Worm (Caenorhabditis elegans) whole organism, L4 larva: ENCODE data around the gene nhr-5.

Source experiments
- F26F4.8 ChIP-seq: fragments of 200-800 bp; sonication (Bioruptor generic); conservative IDR thresholded peaks from 2 replicates; pipeline ENCODE4 v1.3.6; 2022; ENCODE audit warnings: missing genetic modification characterization, missing compliant biosample characterization
- Y105C5A.15 ChIP-seq: fragments of 200-800 bp; sonication (Bioruptor generic); IDR thresholded peaks from 2 replicates; pipeline ENCODE4 v1.3.6; 2022; ENCODE audit warnings: missing genetic modification characterization, missing compliant biosample characterization
- ZK546.5 ChIP-seq, 2 experiments: sonication (generic microtip); optimal IDR thresholded peaks; 2 replicates each; lab custom pipeline; 2017; ENCODE audit warnings: missing biosample characterization in 2 of 2, missing genetic modification characterization in 2 of 2
- aha-1 ChIP-seq: fragments of 150-350 bp; peaks from one replicate; lab custom pipeline; 2014; ENCODE audit warnings: missing biosample characterization, missing genetic modification characterization
- ama-1 ChIP-seq: fragments of 150-350 bp; optimal IDR thresholded peaks from 2 replicates; lab custom pipeline; 2014; ENCODE audit warnings: inconsistent platforms, mixed read lengths
- arid-1 ChIP-seq: fragments of 200-800 bp; sonication (Bioruptor generic); conservative IDR thresholded peaks from 2 replicates; pipeline ENCODE4 v1.3.6; 2022; ENCODE audit warnings: missing genetic modification reagents, missing genetic modification characterization, missing compliant biosample characterization
- ceh-20 ChIP-seq: fragments of 200-800 bp; sonication (Bioruptor generic); IDR thresholded peaks from 2 replicates; pipeline ENCODE4 v1.3.6; 2022; ENCODE audit warnings: missing genetic modification reagents, missing genetic modification characterization, missing compliant biosample characterization
- ceh-44 ChIP-seq: fragments of 200-800 bp; sonication (Bioruptor generic); IDR thresholded peaks from 2 replicates; pipeline ENCODE4 v1.3.6; 2022; ENCODE audit warnings: missing genetic modification reagents, missing genetic modification characterization, missing compliant biosample characterization
- ceh-62 ChIP-seq: sonication (generic microtip); optimal IDR thresholded peaks from 2 replicates; lab custom pipeline; 2017; ENCODE audit warnings: missing biosample characterization, missing genetic modification characterization
- ces-1 ChIP-seq: fragments of 150-350 bp; sonication (generic microtip); optimal IDR thresholded peaks from 4 replicates; lab custom pipeline; 2014; ENCODE audit warnings: missing biosample characterization, missing genetic modification reagents, missing genetic modification characterization
- daf-16 ChIP-seq, 3 experiments: sonication (generic microtip); optimal IDR thresholded peaks; 2 replicates each; lab custom pipeline; 2016 to 2017; ENCODE audit warnings: missing genetic modification characterization in 3 of 3, missing genetic modification reagents in 3 of 3, mild to moderate bottlenecking in 2 of 3, missing compliant biosample characterization in 2 of 3, missing biosample characterization in 1 of 3, moderate library complexity in 1 of 3
- daf-8 ChIP-seq: fragments of 200-800 bp; sonication (Bioruptor generic); IDR thresholded peaks from 2 replicates; pipeline ENCODE4 v1.3.6; 2022; ENCODE audit warnings: missing genetic modification characterization, missing compliant biosample characterization
- dmd-6 ChIP-seq: fragments of 200-800 bp; sonication (Bioruptor generic); IDR thresholded peaks from 2 replicates; pipeline ENCODE4 v1.3.6; 2022; ENCODE audit warnings: missing genetic modification reagents, missing genetic modification characterization, missing compliant biosample characterization
- dpl-1 ChIP-seq: fragments of 150-350 bp; optimal IDR thresholded peaks from 2 replicates; lab custom pipeline; 2014; ENCODE audit warnings: missing biosample characterization, missing genetic modification reagents, missing genetic modification characterization
- dve-1 ChIP-seq: sonication (generic microtip); optimal IDR thresholded peaks from 2 replicates; lab custom pipeline; 2017; ENCODE audit warnings: antibody characterized with exemption, mild to moderate bottlenecking, missing genetic modification characterization, missing compliant biosample characterization; ENCODE audit not compliant: insufficient read depth
- egl-43 ChIP-seq: fragments of 200-800 bp; sonication (Bioruptor generic); IDR thresholded peaks from 2 replicates; pipeline ENCODE4 v1.3.6; 2022; ENCODE audit warnings: missing genetic modification reagents, missing genetic modification characterization, missing compliant biosample characterization
- gei-8 ChIP-seq: fragments of 200-800 bp; sonication (Bioruptor generic); optimal IDR thresholded peaks from 2 replicates; lab custom pipeline; 2018; ENCODE audit warnings: mild to moderate bottlenecking, missing genetic modification characterization, missing compliant biosample characterization
- hlh-11 ChIP-seq: fragments of 200-800 bp; sonication (Bioruptor generic); optimal IDR thresholded peaks from 2 replicates; lab custom pipeline; 2018; ENCODE audit warnings: mild to moderate bottlenecking, missing genetic modification characterization, missing compliant biosample characterization
- madf-9 ChIP-seq: fragments of 200-800 bp; sonication (Bioruptor generic); conservative IDR thresholded peaks from 2 replicates; pipeline ENCODE4 v1.3.6; 2022; ENCODE audit warnings: missing genetic modification reagents, missing genetic modification characterization, missing compliant biosample characterization
- mdl-1 ChIP-seq, 2 experiments: fragments of 150-350 bp in 1 of 2; sonication (generic microtip) in 1 of 2; optimal IDR thresholded peaks; 2 replicates each; lab custom pipeline; 2014 to 2017; ENCODE audit warnings: missing biosample characterization in 2 of 2, missing genetic modification characterization in 2 of 2
- mdt-29 ChIP-seq: fragments of 200-800 bp; sonication (Bioruptor generic); IDR thresholded peaks from 2 replicates; pipeline ENCODE4 v1.3.6; 2022; ENCODE audit warnings: missing genetic modification reagents, missing genetic modification characterization, missing compliant biosample characterization
- mep-1 ChIP-seq: fragments of 150-350 bp; sonication (generic microtip); optimal IDR thresholded peaks from 3 replicates; lab custom pipeline; 2014; ENCODE audit warnings: missing biosample characterization, missing genetic modification characterization
- mxl-3 ChIP-seq: fragments of 200-800 bp; sonication (Bioruptor generic); optimal IDR thresholded peaks from 2 replicates; lab custom pipeline; 2018; ENCODE audit warnings: mild to moderate bottlenecking, missing genetic modification characterization, missing compliant biosample characterization
- nhr-28 ChIP-seq: fragments of 150-350 bp; optimal IDR thresholded peaks from 2 replicates; lab custom pipeline; 2014; ENCODE audit warnings: missing biosample characterization, missing genetic modification characterization
- nhr-42 ChIP-seq: fragments of 200-800 bp; sonication (Bioruptor generic); IDR thresholded peaks from 2 replicates; pipeline ENCODE4 v1.3.6; 2022; ENCODE audit warnings: missing genetic modification characterization, missing compliant biosample characterization
- nhr-48 ChIP-seq: sonication (generic microtip); optimal IDR thresholded peaks from 2 replicates; lab custom pipeline; 2016; ENCODE audit warnings: mild to moderate bottlenecking, missing genetic modification characterization, missing compliant biosample characterization
- nhr-77 ChIP-seq: fragments of 150-350 bp; optimal IDR thresholded peaks from 2 replicates; lab custom pipeline; 2014; ENCODE audit warnings: missing biosample characterization, missing genetic modification characterization
- pqm-1 ChIP-seq: sonication (generic microtip); optimal IDR thresholded peaks from 2 replicates; lab custom pipeline; 2017; ENCODE audit warnings: missing biosample characterization, missing genetic modification characterization
- set-16 ChIP-seq: fragments of 200-800 bp; sonication (Bioruptor generic); IDR thresholded peaks from 2 replicates; pipeline ENCODE4 v1.3.6; 2022; ENCODE audit warnings: missing genetic modification reagents, missing genetic modification characterization, missing compliant biosample characterization
- spr-1 ChIP-seq: sonication (generic microtip); optimal IDR thresholded peaks from 2 replicates; lab custom pipeline; 2016; ENCODE audit warnings: mild to moderate bottlenecking, missing genetic modification characterization, missing compliant biosample characterization
- unc-130 ChIP-seq: sonication (generic microtip); optimal IDR thresholded peaks from 2 replicates; lab custom pipeline; 2016; ENCODE audit warnings: missing genetic modification reagents, missing genetic modification characterization, missing compliant biosample characterization
- unc-62 ChIP-seq, 3 experiments: fragments of 150-350 bp in 1 of 3; sonication (generic microtip); optimal IDR thresholded peaks in 2 of 3; peaks in 1 of 3; 1 replicate in 1 of 3; 2 replicates in 2 of 3; lab custom pipeline; 2014 to 2017; ENCODE audit warnings: missing biosample characterization in 3 of 3, missing genetic modification characterization in 3 of 3, missing genetic modification reagents in 3 of 3, missing genotype in 1 of 3
- zag-1 ChIP-seq: fragments of 150-350 bp; optimal IDR thresholded peaks from 2 replicates; lab custom pipeline; 2014; ENCODE audit warnings: missing biosample characterization, missing genetic modification characterization
- zip-11 ChIP-seq: fragments of 200-800 bp; sonication (Bioruptor generic); IDR thresholded peaks from 2 replicates; pipeline ENCODE4 v1.3.6; 2022; ENCODE audit warnings: missing genetic modification characterization, missing compliant biosample characterization
- zip-2 ChIP-seq: fragments of 150-350 bp; optimal IDR thresholded peaks from 2 replicates; lab custom pipeline; 2014; ENCODE audit warnings: missing biosample characterization, missing genetic modification characterization

nhr-5 gene

DNA sequence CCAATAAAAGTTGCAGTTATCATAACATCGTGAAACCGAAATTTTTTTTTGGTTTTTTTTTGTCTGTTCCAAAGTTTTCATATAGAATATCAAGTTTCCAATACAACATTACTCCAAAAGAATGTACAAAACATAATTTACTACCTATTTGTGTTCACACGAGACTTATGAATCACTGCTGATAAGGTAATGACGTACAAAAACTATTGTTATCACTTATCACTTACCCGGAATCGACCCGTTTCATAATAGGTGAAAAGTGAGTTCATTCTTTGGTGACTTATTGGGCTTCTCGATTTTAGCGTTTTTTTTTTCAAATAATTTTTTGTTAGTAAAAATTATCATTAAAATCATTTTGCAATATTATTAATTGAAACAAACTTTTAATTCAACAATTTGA is 6.9 kb upstream of the nhr-5 start:
- TF ChIP-seq ama-1 (lab: Kevin White, UChicago) (no peak), arid-1 (GFP tag; lab: Robert Waterston, UW) (no peak), dmd-6 (GFP tag; lab: Robert Waterston, UW) (peak; percentile 66), pqm-1 (tag; lab: Kevin White, UChicago) (peak; percentile 65), nhr-77 (tag; lab: Kevin White, UChicago) (peak; percentile 54), dpl-1 (GFP tag; lab: Kevin White, UChicago) (no peak), daf-16 (GFP tag; optimal IDR thresholded peaks at IDR 0.05; lab: Kevin White, UChicago) (no peak), daf-16 (tag; optimal IDR thresholded peaks at IDR 0.05; lab: Kevin White, UChicago) (peak; percentile 68), dve-1 (tag; lab: Kevin White, UChicago) (peak; percentile 40), mdl-1 (tag; optimal IDR thresholded peaks at IDR 0.05; lab: Kevin White, UChicago) (peak in 1 of 2 experiments; percentile 69), nhr-28 (tag; lab: Kevin White, UChicago) (peak; percentile 64), ceh-62 (tag; lab: Kevin White, UChicago) (no peak), nhr-48 (peak; percentile 9), madf-9 (GFP tag; lab: Robert Waterston, UW) (no peak)
- TF ChIP-seq, all 104 proteins: peak for 8

ce11 chrIV:15394544-15395125 is 5.4 kb upstream of the nhr-5 start:
- TF ChIP-seq dve-1 (tag; lab: Kevin White, UChicago) (peak; percentile 2), unc-130 (no peak), Y105C5A.15 (GFP tag; lab: Robert Waterston, UW) (no peak), nhr-77 (tag; lab: Kevin White, UChicago) (no peak), F26F4.8 (GFP tag; lab: Robert Waterston, UW) (no peak), zag-1 (tag; lab: Kevin White, UChicago) (no peak), ceh-20 (GFP tag; lab: Robert Waterston, UW) (no peak), ceh-44 (GFP tag; lab: Robert Waterston, UW) (no peak), zip-2 (tag; lab: Kevin White, UChicago) (no peak), dmd-6 (GFP tag; lab: Robert Waterston, UW) (no peak), zip-11 (GFP tag; lab: Robert Waterston, UW) (no peak), ama-1 (lab: Kevin White, UChicago) (no peak), spr-1 (no peak), daf-8 (GFP tag; lab: Robert Waterston, UW) (no peak), nhr-28 (tag; lab: Kevin White, UChicago) (no peak), daf-16 (GFP tag; optimal IDR thresholded peaks at IDR 0.05; lab: Kevin White, UChicago) (no peak), daf-16 (tag; optimal IDR thresholded peaks at IDR 0.05; lab: Kevin White, UChicago) (peak; percentile 59), set-16 (GFP tag; lab: Robert Waterston, UW) (no peak), nhr-48 (peak; percentile 23), mxl-3 (GFP tag; lab: Kevin White, UChicago) (no peak), gei-8 (GFP tag; lab: Kevin White, UChicago) (no peak), arid-1 (GFP tag; lab: Robert Waterston, UW) (no peak), unc-62 (GFP tag; optimal IDR thresholded peaks at IDR 0.05 in 1 of 2; lab: Kevin White, UChicago) (peak in 1 of 2 experiments; percentile 16), unc-62 (tag; optimal IDR thresholded peaks at IDR 0.05; lab: Kevin White, UChicago) (no peak), nhr-42 (no peak), mep-1 (peak; percentile 2), ZK546.5 (tag; optimal IDR thresholded peaks at IDR 0.05; lab: Kevin White, UChicago) (no peak), aha-1 (peak; percentile 63), hlh-11 (tag; lab: Kevin White, UChicago) (peak; percentile 45), egl-43 (GFP tag; lab: Robert Waterston, UW) (no peak), mdt-29 (GFP tag; lab: Robert Waterston, UW) (no peak), ces-1 (no peak)
- TF ChIP-seq, all 104 proteins: peak for 7
